Fruit fly (Drosophila melanogaster): ENCODE data around the gene RpS14a.

DNA sequence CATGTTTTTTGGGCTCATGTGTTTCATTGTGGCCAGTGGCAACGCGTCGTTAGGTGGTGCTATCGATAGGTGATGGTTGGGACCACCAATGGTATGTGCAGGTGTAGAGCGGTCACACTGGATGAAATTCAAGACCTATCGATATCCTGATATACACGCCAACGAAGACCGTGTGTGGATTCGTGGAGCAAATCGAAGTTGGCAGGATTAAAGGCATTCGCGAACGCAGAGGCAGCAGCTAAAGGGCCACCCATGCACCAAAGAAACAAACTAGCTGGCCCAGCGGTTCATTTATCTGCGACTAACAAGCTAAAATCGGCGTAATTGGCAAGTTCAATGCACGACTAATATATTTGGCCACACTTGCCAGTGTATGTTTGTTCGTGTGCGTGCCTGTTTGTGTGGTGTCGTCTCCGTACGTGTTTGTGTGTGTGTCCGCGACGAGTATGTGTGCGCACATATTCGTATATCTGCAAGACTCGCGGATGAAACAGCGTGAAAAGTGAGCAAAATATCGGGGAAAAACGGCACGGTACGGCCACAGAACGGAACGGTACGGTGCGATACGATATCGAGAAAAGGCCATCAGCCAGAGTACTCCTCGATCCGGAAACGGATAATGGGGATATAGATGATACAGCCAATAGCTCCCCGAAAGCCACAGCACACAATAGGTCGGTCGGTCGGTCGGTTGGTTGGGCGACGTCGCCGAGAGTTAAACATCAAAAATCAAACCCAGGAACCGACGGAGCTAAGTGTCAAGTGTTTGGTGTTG, 2.4 kb downstream of the RpS14a start, which contains the start of gene Ubr3:
- TF ChIP-seq CG32121 (GFP tag; IDR thresholded peaks at IDR 0.05) (no peak), CG10348 (GFP tag; IDR thresholded peaks at IDR 0.05) (no peak), Snoo (tag; optimal IDR thresholded peaks at IDR 0.05) (no peak), fd96Ca (GFP tag; IDR thresholded peaks at IDR 0.05) (0 out of 3 replicates have a peak, but pooled peaks have one; percentile 16), EcR (GFP tag; optimal IDR thresholded peaks at IDR 0.05) (peak; percentile 95), CG17806 (tag; optimal IDR thresholded peaks at IDR 0.05) (no peak)
